Fruit fly (Drosophila melanogaster) whole organism, embryonic: Measurements from ENCODE around the gene RhoGAPp190.

Experiments
- CG10366 ChIP-seq: fragments of 200-800 bp; sonication (Bioruptor generic); IDR thresholded peaks from 2 replicates; pipeline ENCODE4 v1.3.6; 2022; ENCODE audit warnings: missing biosample characterization, missing genetic modification characterization
- CG10462 ChIP-seq: fragments of 200-800 bp; sonication (Bioruptor generic); optimal IDR thresholded peaks from 2 replicates; lab custom pipeline; 2016; ENCODE audit warnings: missing biosample characterization, missing genetic modification characterization
- CG11504 ChIP-seq: fragments of 200-800 bp; sonication (Bioruptor generic); optimal IDR thresholded peaks from 3 replicates; lab custom pipeline; 2019; ENCODE audit warnings: missing biosample characterization, mild to moderate bottlenecking, missing genetic modification characterization, moderate library complexity
- CG11695 ChIP-seq: fragments of 200-800 bp; sonication (Bioruptor generic); IDR thresholded peaks from 3 replicates; pipeline ENCODE4 v1.3.6; 2022; ENCODE audit warnings: missing biosample characterization, missing genetic modification characterization
- CG11696 ChIP-seq: fragments of 200-800 bp; sonication (Bioruptor generic); IDR thresholded peaks from 2 replicates; pipeline ENCODE4 v1.3.6; 2022; ENCODE audit warnings: missing biosample characterization, missing genetic modification characterization
- CG12155 ChIP-seq: fragments of 200-800 bp; sonication (Bioruptor generic); optimal IDR thresholded peaks from 3 replicates; lab custom pipeline; 2016; ENCODE audit warnings: missing biosample characterization, missing genetic modification characterization
- CG13123 ChIP-seq: fragments of 200-800 bp; sonication (Bioruptor generic); optimal IDR thresholded peaks from 2 replicates; lab custom pipeline; 2016; ENCODE audit warnings: missing biosample characterization, missing genetic modification characterization
- CG14667 ChIP-seq: fragments of 200-800 bp; sonication (Bioruptor generic); IDR thresholded peaks from 2 replicates; pipeline ENCODE4 v1.3.6; 2022; ENCODE audit warnings: missing biosample characterization, missing genetic modification characterization
- CG15073 ChIP-seq: fragments of 200-800 bp; sonication (Bioruptor generic); optimal IDR thresholded peaks from 2 replicates; lab custom pipeline; 2016; ENCODE audit warnings: missing biosample characterization, missing genetic modification characterization
- CG15479 ChIP-seq: fragments of 200-800 bp; sonication (Bioruptor generic); optimal IDR thresholded peaks from 3 replicates; lab custom pipeline; 2019; ENCODE audit warnings: missing biosample characterization, mild to moderate bottlenecking, missing genetic modification characterization, moderate library complexity
- CG15514 ChIP-seq: fragments of 200-800 bp; sonication (Bioruptor generic); optimal IDR thresholded peaks from 3 replicates; lab custom pipeline; 2017; ENCODE audit warnings: missing biosample characterization, missing genetic modification characterization, mild to moderate bottlenecking, moderate library complexity, missing genetic modification reagents
- CG1603 ChIP-seq: fragments of 200-800 bp; sonication (Bioruptor generic); optimal IDR thresholded peaks from 2 replicates; lab custom pipeline; 2019; ENCODE audit warnings: missing biosample characterization, mild to moderate bottlenecking, missing genetic modification characterization, moderate library complexity
- CG17361 ChIP-seq: fragments of 200-800 bp; sonication (Bioruptor generic); IDR thresholded peaks from 3 replicates; pipeline ENCODE4 v1.3.6; 2022; ENCODE audit warnings: missing biosample characterization, missing genetic modification characterization
- CG2889 ChIP-seq: fragments of 200-800 bp; sonication (Bioruptor generic); IDR thresholded peaks from 3 replicates; pipeline ENCODE4 v1.3.6; 2022; ENCODE audit warnings: missing biosample characterization, missing genetic modification characterization
- CG3065 ChIP-seq: fragments of 200-800 bp; sonication (Bioruptor generic); optimal IDR thresholded peaks from 2 replicates; lab custom pipeline; 2016; ENCODE audit warnings: missing biosample characterization, missing genetic modification characterization
- CG3163 ChIP-seq: fragments of 200-800 bp; sonication (Bioruptor generic); optimal IDR thresholded peaks from 3 replicates; lab custom pipeline; 2016; ENCODE audit warnings: missing biosample characterization, missing genetic modification characterization
- CG3281 ChIP-seq: fragments of 200-800 bp; sonication (Bioruptor generic); optimal IDR thresholded peaks from 3 replicates; lab custom pipeline; 2017; ENCODE audit warnings: missing biosample characterization, mild to moderate bottlenecking, missing genetic modification characterization
- CG3995 ChIP-seq: fragments of 200-800 bp; sonication (Bioruptor generic); optimal IDR thresholded peaks from 3 replicates; lab custom pipeline; 2016; ENCODE audit warnings: missing biosample characterization, missing genetic modification characterization
- CG4730 ChIP-seq: fragments of 200-800 bp; sonication (Bioruptor generic); IDR thresholded peaks from 2 replicates; pipeline ENCODE4 v1.3.6; 2022; ENCODE audit warnings: missing biosample characterization, missing genetic modification characterization
- CG5180 ChIP-seq: fragments of 200-800 bp; sonication (Bioruptor generic); optimal IDR thresholded peaks from 3 replicates; lab custom pipeline; 2017; ENCODE audit warnings: missing biosample characterization, missing genetic modification characterization, mild to moderate bottlenecking, moderate library complexity, missing genetic modification reagents
- CG7357 ChIP-seq: fragments of 200-800 bp; sonication (Bioruptor generic); IDR thresholded peaks from 3 replicates; pipeline ENCODE4 v1.3.6; 2022; ENCODE audit warnings: missing biosample characterization, missing genetic modification characterization
- CG7556 ChIP-seq: fragments of 200-800 bp; sonication (Bioruptor generic); optimal IDR thresholded peaks from 2 replicates; lab custom pipeline; 2017; ENCODE audit warnings: missing biosample characterization, mild to moderate bottlenecking, missing genetic modification characterization
- CG7928 ChIP-seq: fragments of 200-800 bp; sonication (Bioruptor generic); optimal IDR thresholded peaks from 2 replicates; lab custom pipeline; 2017; ENCODE audit warnings: missing biosample characterization, mild to moderate bottlenecking, missing genetic modification characterization
- CG9215 ChIP-seq: fragments of 200-800 bp; sonication (Bioruptor generic); IDR thresholded peaks from 2 replicates; pipeline ENCODE4 v1.3.6; 2022; ENCODE audit warnings: missing biosample characterization, missing genetic modification characterization
- CG9797 ChIP-seq: fragments of 200-800 bp; sonication (Bioruptor generic); optimal IDR thresholded peaks from 3 replicates; lab custom pipeline; 2018; ENCODE audit warnings: missing biosample characterization, mild to moderate bottlenecking, missing genetic modification characterization
- Dbx ChIP-seq: fragments of 200-800 bp; sonication (Bioruptor generic); IDR thresholded peaks from 3 replicates; pipeline ENCODE4 v1.3.6; 2022; ENCODE audit warnings: missing biosample characterization, missing genetic modification characterization
- Dek ChIP-seq: fragments of 200-800 bp; sonication (Bioruptor generic); optimal IDR thresholded peaks from 3 replicates; lab custom pipeline; 2019; ENCODE audit warnings: missing biosample characterization, mild to moderate bottlenecking, missing genetic modification characterization, moderate library complexity
- Doc3 ChIP-seq: fragments of 200-800 bp; sonication (Bioruptor generic); IDR thresholded peaks from 3 replicates; pipeline ENCODE4 v1.3.6; 2022; ENCODE audit warnings: missing biosample characterization, missing genetic modification characterization; ENCODE audit not compliant: partially characterized antibody
- Dp ChIP-seq: fragments of 200-800 bp; sonication (Bioruptor generic); optimal IDR thresholded peaks from 2 replicates; lab custom pipeline; 2018; ENCODE audit warnings: missing biosample characterization, mild to moderate bottlenecking, missing genetic modification characterization, moderate library complexity
- HmgD ChIP-seq: fragments of 200-800 bp; sonication (Bioruptor generic); optimal IDR thresholded peaks from 3 replicates; lab custom pipeline; 2016; ENCODE audit warnings: missing biosample characterization, missing genetic modification characterization
- Hr51 ChIP-seq, 2 experiments: fragments of 200-800 bp; sonication (Bioruptor generic); optimal IDR thresholded peaks; 2 replicates in 1 of 2; 3 replicates in 1 of 2; lab custom pipeline; 2016 to 2018; ENCODE audit warnings: missing biosample characterization in 2 of 2, missing genetic modification characterization in 2 of 2, mild to moderate bottlenecking in 1 of 2, moderate library complexity in 1 of 2
- MBD-R2 ChIP-seq: fragments of 200-800 bp; sonication (Bioruptor generic); IDR thresholded peaks from 2 replicates; pipeline ENCODE4 v1.3.6; 2022; ENCODE audit warnings: missing biosample characterization, missing genetic modification characterization
- NK7.1 ChIP-seq: fragments of 200-800 bp; sonication (Bioruptor generic); optimal IDR thresholded peaks from 3 replicates; lab custom pipeline; 2016; ENCODE audit warnings: missing biosample characterization, missing genetic modification characterization
- Oaz ChIP-seq: fragments of 200-800 bp; sonication (Bioruptor generic); IDR thresholded peaks from 2 replicates; pipeline ENCODE4 v1.3.6; 2022; ENCODE audit warnings: missing biosample characterization, missing genetic modification characterization
- az2 ChIP-seq: fragments of 200-800 bp; sonication (Bioruptor generic); optimal IDR thresholded peaks from 3 replicates; lab custom pipeline; 2016; ENCODE audit warnings: missing biosample characterization, missing genetic modification characterization
- cg ChIP-seq: fragments of 200-800 bp; sonication (Bioruptor generic); optimal IDR thresholded peaks from 3 replicates; lab custom pipeline; 2019; ENCODE audit warnings: missing biosample characterization, mild to moderate bottlenecking, missing genetic modification characterization, moderate library complexity
- ci ChIP-seq: fragments of 200-800 bp; sonication (Bioruptor generic); IDR thresholded peaks from 3 replicates; pipeline ENCODE4 v1.3.6; 2022; ENCODE audit warnings: missing biosample characterization, missing genetic modification characterization
- dan ChIP-seq: fragments of 200-800 bp; sonication (Bioruptor generic); IDR thresholded peaks from 2 replicates; pipeline ENCODE4 v1.3.6; 2022; ENCODE audit warnings: missing biosample characterization, missing genetic modification characterization
- dmrt99B ChIP-seq: fragments of 200-800 bp; sonication (Bioruptor generic); optimal IDR thresholded peaks from 2 replicates; lab custom pipeline; 2018; ENCODE audit warnings: missing biosample characterization, mild to moderate bottlenecking, missing genetic modification characterization, moderate library complexity
- fru ChIP-seq: fragments of >200 bp; optimal IDR thresholded peaks from 2 replicates; lab custom pipeline; 2017
- ftz-f1 ChIP-seq: fragments of 200-800 bp; sonication (Bioruptor generic); optimal IDR thresholded peaks from 2 replicates; lab custom pipeline; 2016; ENCODE audit warnings: missing biosample characterization, missing genetic modification characterization
- fu2 ChIP-seq: fragments of 200-800 bp; sonication (Bioruptor generic); optimal IDR thresholded peaks from 2 replicates; lab custom pipeline; 2016; ENCODE audit warnings: missing biosample characterization, missing genetic modification characterization
- kay ChIP-seq: fragments of 200-800 bp; sonication (Bioruptor generic); optimal IDR thresholded peaks from 2 replicates; lab custom pipeline; 2016; ENCODE audit warnings: missing biosample characterization, missing genetic modification characterization
- ken ChIP-seq: fragments of 200-800 bp; sonication (Bioruptor generic); IDR thresholded peaks from 3 replicates; pipeline ENCODE4 v1.3.6; 2022; ENCODE audit warnings: missing biosample characterization, missing genetic modification characterization
- mirr ChIP-seq: fragments of 200-800 bp; sonication (Bioruptor generic); optimal IDR thresholded peaks from 3 replicates; lab custom pipeline; 2018; ENCODE audit warnings: missing biosample characterization, mild to moderate bottlenecking, missing genetic modification characterization
- nerfin-2 ChIP-seq: fragments of 200-800 bp; sonication (Bioruptor generic); IDR thresholded peaks from 2 replicates; pipeline ENCODE4 v1.3.6; 2022; ENCODE audit warnings: missing biosample characterization, missing genetic modification characterization; ENCODE audit not compliant: partially characterized antibody
- odd ChIP-seq: fragments of 200-800 bp; sonication (Bioruptor generic); optimal IDR thresholded peaks from 2 replicates; lab custom pipeline; 2017; ENCODE audit warnings: missing biosample characterization, mild to moderate bottlenecking, missing genetic modification characterization
- onecut ChIP-seq: fragments of 200-800 bp; sonication (Bioruptor generic); IDR thresholded peaks from 2 replicates; pipeline ENCODE4 v1.3.6; 2022; ENCODE audit warnings: missing biosample characterization, missing genetic modification characterization
- salm ChIP-seq: fragments of 200-800 bp; sonication (Bioruptor generic); optimal IDR thresholded peaks from 2 replicates; lab custom pipeline; 2018; ENCODE audit warnings: missing biosample characterization, mild to moderate bottlenecking, missing genetic modification characterization
- slbo ChIP-seq: fragments of 200-800 bp; sonication (Bioruptor generic); IDR thresholded peaks from 2 replicates; pipeline ENCODE4 v1.3.6; 2022; ENCODE audit warnings: missing biosample characterization, missing genetic modification characterization
- toy ChIP-seq: fragments of 200-800 bp; sonication (Bioruptor generic); IDR thresholded peaks from 2 replicates; pipeline ENCODE4 v1.3.6; 2022; ENCODE audit warnings: missing biosample characterization, missing genetic modification characterization
- tx ChIP-seq: fragments of 200-800 bp; sonication (Bioruptor generic); optimal IDR thresholded peaks from 2 replicates; lab custom pipeline; 2016; ENCODE audit warnings: missing biosample characterization, missing genetic modification characterization

RhoGAPp190 gene

DNA sequence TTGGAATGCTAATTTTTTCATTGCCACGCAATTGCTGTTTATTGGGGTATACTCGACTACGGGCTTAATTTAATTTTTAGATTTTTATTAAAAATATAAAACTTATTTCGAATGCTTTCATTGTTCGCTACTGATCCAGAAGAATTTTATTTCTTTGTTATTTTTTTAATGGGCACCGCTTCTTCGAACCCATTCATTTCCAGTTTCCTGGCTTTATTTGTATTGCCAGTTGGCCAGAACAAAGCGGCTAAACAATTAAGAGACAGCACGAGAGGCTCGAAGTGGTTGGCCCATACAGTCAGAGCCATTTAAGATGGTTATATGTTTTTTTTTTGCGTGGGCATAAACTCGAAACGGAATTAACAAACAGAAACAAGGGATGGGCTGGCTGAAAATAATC lies 56.5 kb downstream of the RhoGAPp190 start (continued):
- no peak for TF ChIP-seq CG15479
- no peak for TF ChIP-seq nerfin-2 (GFP tag; lab: Robert Waterston, UW)
- TF ChIP-seq dmrt99B (tag; lab: Kevin White, UChicago) = peak; percentile 81
- TF ChIP-seq cg (GFP tag; lab: Kevin White, UChicago) = no peak
- peak; percentile 41 for TF ChIP-seq odd (GFP tag; lab: Kevin White, UChicago)
- TF ChIP-seq mirr = no peak
- peak; percentile 68 for TF ChIP-seq CG9215
- TF ChIP-seq CG13123 = peak; percentile 15
- TF ChIP-seq Doc3 (GFP tag; lab: Robert Waterston, UW) = no peak
- no peak for TF ChIP-seq CG10462 (GFP tag; lab: Kevin White, UChicago)
- no peak for TF ChIP-seq CG15073
- TF ChIP-seq CG14667 = peak; percentile 55
- no peak for TF ChIP-seq fru (lab: Kevin White, UChicago)
- peak; percentile 79 for TF ChIP-seq CG4730 (GFP tag; lab: Robert Waterston, UW)
- TF ChIP-seq NK7.1 (GFP tag; lab: Kevin White, UChicago) = no peak
- peak; percentile 93 for TF ChIP-seq slbo (GFP tag; lab: Robert Waterston, UW)
- peak; percentile 57; the same call in 2 of the 3 replicates for TF ChIP-seq CG7357 (GFP tag; lab: Robert Waterston, UW)
- TF ChIP-seq CG3995 = peak; percentile 22
- peak; percentile 49 for TF ChIP-seq CG7928 (GFP tag; lab: Kevin White, UChicago)
- peak; percentile 53; the same call in 1 of the 3 replicates for TF ChIP-seq ken
- peak; percentile 80 for TF ChIP-seq CG10366
- no peak for TF ChIP-seq CG9797 (GFP tag; lab: Kevin White, UChicago)
- peak; percentile 92 for TF ChIP-seq Dbx (GFP tag; lab: Robert Waterston, UW)
- TF ChIP-seq CG7556 (GFP tag; lab: Kevin White, UChicago) = peak; percentile 69
- TF ChIP-seq Hr51 (GFP tag; optimal IDR thresholded peaks at IDR 0.05; lab: Kevin White, UChicago) = peak; percentile 54 to 61
- TF ChIP-seq CG3065 (GFP tag; lab: Kevin White, UChicago) = peak; percentile 5
- peak; percentile 72 for TF ChIP-seq CG12155
- no peak for TF ChIP-seq CG3163 (GFP tag; lab: Kevin White, UChicago)
- TF ChIP-seq CG15514 (GFP tag; lab: Kevin White, UChicago) = peak; percentile 69
- peak; percentile 29 for TF ChIP-seq onecut
- peak; percentile 75 for TF ChIP-seq CG17361 (GFP tag; lab: Robert Waterston, UW)
- TF ChIP-seq salm (tag; lab: Kevin White, UChicago) = peak; percentile 18
- TF ChIP-seq MBD-R2 (GFP tag; lab: Robert Waterston, UW) = peak; percentile 58; the same call in 1 of the 2 replicates
- peak; percentile 12 for TF ChIP-seq CG5180
- peak; percentile 53 for TF ChIP-seq az2 (GFP tag; lab: Kevin White, UChicago)
- peak; percentile 49; the same call in 1 of the 2 replicates for TF ChIP-seq CG11696
- TF ChIP-seq CG3281 (GFP tag; lab: Kevin White, UChicago) = peak; percentile 85
- TF ChIP-seq Dek (tag; lab: Kevin White, UChicago) = peak; percentile 75
- TF ChIP-seq tx (GFP tag; lab: Kevin White, UChicago) = no peak
- TF ChIP-seq CG2889 (GFP tag; lab: Robert Waterston, UW) = peak; percentile 82
- TF ChIP-seq CG11504 (tag; lab: Kevin White, UChicago) = peak; percentile 84
- TF ChIP-seq CG11695 (GFP tag; lab: Robert Waterston, UW) = peak; percentile 86
- 0 out of 2 replicates have a peak, but pooled peaks have one; percentile 24 for TF ChIP-seq Oaz (GFP tag; lab: Robert Waterston, UW)
- peak; percentile 39 for TF ChIP-seq fu2
- peak; percentile 83 for TF ChIP-seq ci (GFP tag; lab: Robert Waterston, UW)
- TF ChIP-seq dan = no peak
- TF ChIP-seq Dp (GFP tag; lab: Kevin White, UChicago) = no peak
- TF ChIP-seq toy = peak; percentile 61
- TF ChIP-seq CG1603 (tag; lab: Kevin White, UChicago) = no peak
- no peak for TF ChIP-seq HmgD (GFP tag; lab: Kevin White, UChicago)
- TF ChIP-seq kay = no peak
- TF ChIP-seq ftz-f1 (GFP tag; lab: Kevin White, UChicago) = peak; percentile 10
